Fruit fly (Drosophila melanogaster): ENCODE data around the gene ab.

DNA sequence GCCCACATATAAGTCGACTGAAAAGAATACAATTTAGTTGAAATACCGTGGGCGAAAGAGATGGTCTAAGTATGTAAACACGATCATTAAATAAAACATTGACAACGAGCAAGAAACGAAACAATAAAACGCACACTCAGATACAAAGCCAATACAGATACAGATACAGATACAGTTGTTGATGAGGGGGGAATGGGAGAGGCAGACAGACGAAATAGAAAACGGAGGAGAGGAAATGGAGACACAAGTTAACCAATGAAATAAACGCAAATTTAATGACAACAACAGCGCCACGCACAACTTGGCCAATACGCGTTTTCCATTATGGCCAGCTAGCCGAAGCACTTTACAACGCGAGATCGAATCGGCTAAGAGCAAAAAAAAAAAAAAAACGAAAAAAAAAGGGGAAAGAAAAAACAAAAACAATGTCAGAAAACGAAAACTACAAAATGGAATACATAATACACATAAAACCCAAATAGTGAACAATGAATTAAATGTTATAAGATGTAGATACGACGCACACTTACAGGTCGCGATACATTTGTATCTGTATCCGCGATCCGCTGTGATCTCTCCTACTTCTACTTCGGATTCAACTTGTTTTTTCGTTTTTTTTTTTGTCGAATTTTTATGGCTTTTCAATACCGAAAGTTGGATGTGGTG, 18.6 kb downstream of the ab start:
- TF ChIP-seq psq (GFP tag; optimal IDR thresholded peaks at IDR 0.05) (no peak), Hr83 (GFP tag; optimal IDR thresholded peaks at IDR 0.05; ENCODE audit: poor library complexity, severe bottlenecking) (no peak), lola (GFP tag; optimal IDR thresholded peaks at IDR 0.05) (no peak), dl (GFP tag; optimal IDR thresholded peaks at IDR 0.05; ENCODE audit: insufficient read depth in 1 of 2, partially characterized antibody in 2 of 2) (no peak), Dif (GFP tag; optimal IDR thresholded peaks at IDR 0.05; ENCODE audit: partially characterized antibody) (no peak), h (GFP tag; optimal IDR thresholded peaks at IDR 0.05) (no peak), CG32264 (GFP tag; optimal IDR thresholded peaks at IDR 0.05) (no peak), dsf (GFP tag; optimal IDR thresholded peaks at IDR 0.05; ENCODE audit: borderline replicate concordance) (no peak), CrebA (GFP tag; optimal IDR thresholded peaks at IDR 0.05; ENCODE audit: borderline replicate concordance) (no peak), Hnf4 (GFP tag; optimal IDR thresholded peaks at IDR 0.05) (no peak), br (GFP tag; optimal IDR thresholded peaks at IDR 0.05) (no peak), Myc (optimal IDR thresholded peaks at IDR 0.05) (no peak)
